Fruit fly (Drosophila melanogaster): Measurements from ENCODE around the gene Epp.

Epp gene

dm6 chr3R:24015939-24016913 lies 23.5 kb upstream of the Epp start:
- no peak for TF ChIP-seq CG17801 (GFP tag; optimal IDR thresholded peaks at IDR 0.05; ENCODE audit: partially characterized antibody)

dm6 chr3R:24015449-24015848 lies 22.7 kb upstream of the Epp start:
- no peak for TF ChIP-seq CG17801 (GFP tag; optimal IDR thresholded peaks at IDR 0.05; ENCODE audit: partially characterized antibody)

- no peak for TF ChIP-seq CG17801 (GFP tag; optimal IDR thresholded peaks at IDR 0.05; ENCODE audit: partially characterized antibody)
Observed at dm6 chr3R:24014600-24014999, 21.9 kb upstream of the Epp start.

dm6 chr3R:24012038-24012693 lies 19.4 kb upstream of the Epp start:
- TF ChIP-seq CG17801 (GFP tag; optimal IDR thresholded peaks at IDR 0.05; ENCODE audit: partially characterized antibody): no peak

dm6 chr3R:24010637-24011214 lies 18.0 kb upstream of the Epp start:
- TF ChIP-seq CG17801 (GFP tag; optimal IDR thresholded peaks at IDR 0.05; ENCODE audit: partially characterized antibody): no peak

dm6 chr3R:24008887-24009286 lies 16.2 kb upstream of the Epp start:
- no peak for TF ChIP-seq CG17801 (GFP tag; optimal IDR thresholded peaks at IDR 0.05; ENCODE audit: partially characterized antibody)

- TF ChIP-seq CG17801 (GFP tag; optimal IDR thresholded peaks at IDR 0.05; ENCODE audit: partially characterized antibody): no peak
Observed at dm6 chr3R:24007775-24008506, 15.2 kb upstream of the Epp start.

- TF ChIP-seq CG17801 (GFP tag; optimal IDR thresholded peaks at IDR 0.05; ENCODE audit: partially characterized antibody): peak; percentile 14
Observed at dm6 chr3R:24006449-24007159, 13.9 kb upstream of the Epp start.

- TF ChIP-seq CG17801 (GFP tag; optimal IDR thresholded peaks at IDR 0.05; ENCODE audit: partially characterized antibody): no peak
Observed at dm6 chr3R:24003948-24004347, 11.2 kb upstream of the Epp start.

- no peak for TF ChIP-seq CG17801 (GFP tag; optimal IDR thresholded peaks at IDR 0.05; ENCODE audit: partially characterized antibody)
Observed at dm6 chr3R:24001150-24001549, 8.4 kb upstream of the Epp start.

dm6 chr3R:23996224-23996623 lies 3.5 kb upstream of the Epp start, which contains the start of gene LSm3:
TSS of gene LSm3 (plus strand) at chr3R:23996262.
- peak; percentile 49 for TF ChIP-seq CG17801 (GFP tag; optimal IDR thresholded peaks at IDR 0.05; ENCODE audit: partially characterized antibody)

dm6 chr3R:23995460-23995859 lies 2.7 kb upstream of the Epp start, which contains the start of gene CG33108:
TSS of gene CG33108 (plus strand) at chr3R:23995659.
- no peak for TF ChIP-seq CG17801 (GFP tag; optimal IDR thresholded peaks at IDR 0.05; ENCODE audit: partially characterized antibody)

dm6 chr3R:23994578-23994977 lies 1.9 kb upstream of the Epp start:
- TF ChIP-seq CG17801 (GFP tag; optimal IDR thresholded peaks at IDR 0.05; ENCODE audit: partially characterized antibody): no peak

- no peak for TF ChIP-seq CG17801 (GFP tag; optimal IDR thresholded peaks at IDR 0.05; ENCODE audit: partially characterized antibody)
Observed at dm6 chr3R:23991364-23991763, 1.4 kb downstream of the Epp start.

Measured in ovary, adult (tissue).